Worm (Caenorhabditis elegans): ENCODE measurements around the gene F14H8.5.
"Not testable (repeated sequence)": the region's sequence is repeated elsewhere in the genome, so short reads cannot be mapped to it uniquely, and the experiment has no call there.

The F14H8.5 gene

ce11 chrV:15023544-15023943 lies 2.7 kb downstream of the F14H8.5 start, which contains the start of gene F14H8.4:
Gene F14H8.4 (plus strand): TSS chrV:15023844.
- TF ChIP-seq ama-1 (optimal IDR thresholded peaks at IDR 0.05) (no peak), ztf-4 (tag; optimal IDR thresholded peaks at IDR 0.05) (no peak), sma-3 (GFP tag; optimal IDR thresholded peaks at IDR 0.05) (no peak), blmp-1 (tag; optimal IDR thresholded peaks at IDR 0.05; ENCODE audit: insufficient read depth) (no peak), nhr-21 (tag; optimal IDR thresholded peaks at IDR 0.05) (no peak), skn-1 (tag; optimal IDR thresholded peaks at IDR 0.05) (no peak), zag-1 (tag; optimal IDR thresholded peaks at IDR 0.05) (no peak), unc-62 (GFP tag; optimal IDR thresholded peaks at IDR 0.05) (no peak)

- no peak for TF ChIP-seq lin-39 (tag; optimal IDR thresholded peaks at IDR 0.05)
- TF ChIP-seq nhr-11 (tag; optimal IDR thresholded peaks at IDR 0.05), result no peak
- TF ChIP-seq dmd-4 (tag; optimal IDR thresholded peaks at IDR 0.05), result no peak
- TF ChIP-seq C34F6.9 (tag; optimal IDR thresholded peaks at IDR 0.05), result no peak
- TF ChIP-seq ama-1 (optimal IDR thresholded peaks at IDR 0.05), result no peak
- peak; percentile 9 for TF ChIP-seq ceh-16 (tag; optimal IDR thresholded peaks at IDR 0.05)
- no peak for TF ChIP-seq nhr-6 (tag; optimal IDR thresholded peaks at IDR 0.05)
- no peak for TF ChIP-seq mdl-1 (tag; optimal IDR thresholded peaks at IDR 0.05)
- no peak for TF ChIP-seq nhr-129 (tag; optimal IDR thresholded peaks at IDR 0.05)
- TF ChIP-seq snpc-4 (tag; optimal IDR thresholded peaks at IDR 0.05), result peak; percentile 94
- no peak for TF ChIP-seq unc-55 (GFP tag; optimal IDR thresholded peaks at IDR 0.05)
- TF ChIP-seq fos-1 (tag; optimal IDR thresholded peaks at IDR 0.05), result peak; percentile 11
- no peak for TF ChIP-seq egl-27 (tag; optimal IDR thresholded peaks at IDR 0.05)
- TF ChIP-seq lin-11 (tag; optimal IDR thresholded peaks at IDR 0.05), result no peak
- no peak for TF ChIP-seq elt-3 (tag; optimal IDR thresholded peaks at IDR 0.05)
- no peak for TF ChIP-seq ztf-1 (GFP tag; conservative IDR thresholded peaks at IDR 0.05)
- no peak for TF ChIP-seq peb-1 (tag; optimal IDR thresholded peaks at IDR 0.05)
- TF ChIP-seq sma-3 (GFP tag; optimal IDR thresholded peaks at IDR 0.05), result peak; percentile 64
- TF ChIP-seq gmeb-1 (tag; optimal IDR thresholded peaks at IDR 0.05), result peak; percentile 10
- peak; percentile 18 for TF ChIP-seq nhr-21 (tag; optimal IDR thresholded peaks at IDR 0.05)
- no peak for TF ChIP-seq R02D3.7 (tag; optimal IDR thresholded peaks at IDR 0.05)
- no peak for TF ChIP-seq aly-2 (tag; optimal IDR thresholded peaks at IDR 0.05)
- TF ChIP-seq sem-4 (tag; optimal IDR thresholded peaks at IDR 0.05), result no peak
- TF ChIP-seq Y55F3AM.14 (GFP tag; optimal IDR thresholded peaks at IDR 0.05), result no peak
- TF ChIP-seq mbf-1 (tag; optimal IDR thresholded peaks at IDR 0.05), result no peak
- no peak for TF ChIP-seq ztf-4 (tag; optimal IDR thresholded peaks at IDR 0.05)
- no peak for TF ChIP-seq nhr-12 (tag; optimal IDR thresholded peaks at IDR 0.05)
- TF ChIP-seq mab-5 (tag; optimal IDR thresholded peaks at IDR 0.05), result no peak
Observed at ce11 chrV:15028896-15029519, 8.2 kb downstream of the F14H8.5 start, which contains the start of gene F14H8.8. Gene F14H8.8 (plus strand): TSS chrV:15029469.

- TF ChIP-seq skn-1, nhr-25, elt-3 (tag; optimal IDR thresholded peaks at IDR 0.05): not testable (repeated sequence)
Observed at ce11 chrV:15031373-15031772, 10.5 kb downstream of the F14H8.5 start, which contains the start of gene cng-1. Gene cng-1 (minus strand): TSS chrV:15031473.

- not testable (repeated sequence) for TF ChIP-seq ztf-4, nhr-237, alr-1 (tag; optimal IDR thresholded peaks at IDR 0.05)
Observed at ce11 chrV:15036769-15037168, 15.9 kb downstream of the F14H8.5 start, which contains the start of gene melo-3. Gene melo-3 (minus strand): TSS chrV:15036869.

- TF ChIP-seq C34F6.9 (tag; optimal IDR thresholded peaks at IDR 0.05) (peak; percentile 28), ztf-1 (GFP tag; conservative IDR thresholded peaks at IDR 0.05) (no peak), fos-1 (tag; optimal IDR thresholded peaks at IDR 0.05) (peak; percentile 18), nhr-21 (tag; optimal IDR thresholded peaks at IDR 0.05) (no peak), nhr-11 (tag; optimal IDR thresholded peaks at IDR 0.05) (no peak)
Observed at ce11 chrV:15048107-15048506, 27.3 kb downstream of the F14H8.5 start, which contains the start of gene sdc-3. Gene sdc-3 (minus strand): TSS chrV:15048207.
